Worm (Caenorhabditis elegans) whole organism, L1 larva: ENCODE data around the gene spc-2.

Experiments used
- aly-2 ChIP-seq: fragments of 150-350 bp; optimal IDR thresholded peaks from 2 replicates; lab custom pipeline; 2014; ENCODE audit warnings: missing biosample characterization, missing genetic modification characterization
- elt-2 ChIP-seq: sonication (generic microtip); optimal IDR thresholded peaks from 2 replicates; lab custom pipeline; 2016; ENCODE audit warnings: missing genetic modification characterization, mild to moderate bottlenecking, inconsistent platforms, missing compliant biosample characterization, missing genetic modification reagents
- nhr-11 ChIP-seq: fragments of 150-350 bp; optimal IDR thresholded peaks from 2 replicates; lab custom pipeline; 2014; ENCODE audit warnings: missing biosample characterization, missing genetic modification characterization
- nhr-237 ChIP-seq: fragments of 150-350 bp; optimal IDR thresholded peaks from 2 replicates; lab custom pipeline; 2014; ENCODE audit warnings: missing biosample characterization, missing genetic modification characterization
- unc-86 ChIP-seq: sonication (generic microtip); optimal IDR thresholded peaks from 2 replicates; lab custom pipeline; 2016; ENCODE audit warnings: missing genetic modification characterization, missing compliant biosample characterization
- ztf-11 ChIP-seq, 2 experiments: sonication (generic microtip); optimal IDR thresholded peaks; 2 replicates each; lab custom pipeline; 2016 to 2017; ENCODE audit warnings: missing genetic modification characterization in 2 of 2, missing biosample characterization in 1 of 2, missing compliant biosample characterization in 1 of 2

DNA sequence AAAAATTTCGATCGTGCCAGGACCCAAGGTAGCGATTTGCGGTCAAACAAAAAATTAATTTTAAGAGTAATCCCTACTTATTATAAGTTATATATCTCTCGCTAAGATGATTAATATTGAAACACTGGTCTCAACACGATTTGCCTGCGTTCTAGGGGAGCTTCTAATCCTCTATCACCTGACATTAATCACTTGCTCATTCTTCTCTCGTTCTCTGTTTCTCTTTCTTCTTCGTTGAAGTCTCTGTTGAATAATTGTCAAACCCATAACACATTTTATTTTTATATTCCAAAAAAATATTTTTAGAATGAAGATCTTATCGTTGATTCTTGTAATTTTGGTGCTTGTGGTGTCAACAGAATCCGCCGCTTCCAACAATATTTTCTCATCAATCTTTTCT is 26.5 kb upstream of the spc-2 start, which contains the start of gene D2007.1:
- no peak for TF ChIP-seq aly-2 (tag; lab: Kevin White, UChicago)
- TF ChIP-seq ztf-11 (tag; optimal IDR thresholded peaks at IDR 0.05; lab: Kevin White, UChicago): no peak
- TF ChIP-seq elt-2: no peak
- TF ChIP-seq nhr-237 (tag; lab: Kevin White, UChicago): no peak
- no peak for TF ChIP-seq nhr-11 (tag; lab: Kevin White, UChicago)
- TF ChIP-seq unc-86: no peak
